Fruit fly (Drosophila melanogaster) whole organism, wandering third instar larva: ENCODE results near the gene mRpL48.

ENCODE experiments used
- CG32264 ChIP-seq: fragments of 200-800 bp; sonication (Bioruptor generic); optimal IDR thresholded peaks from 2 replicates; lab custom pipeline; 2016; ENCODE audit warnings: missing biosample characterization, missing genetic modification characterization
- Dfd ChIP-seq: fragments of >200 bp; optimal IDR thresholded peaks from 2 replicates; lab custom pipeline; 2017; ENCODE audit warnings: missing biosample characterization, missing genetic modification characterization
- GATAd ChIP-seq: sonication (Bioruptor generic); optimal IDR thresholded peaks from 2 replicates; lab custom pipeline; 2016; ENCODE audit warnings: missing biosample characterization, missing genetic modification characterization
- Hnf4 ChIP-seq: fragments of 200-800 bp; sonication (Bioruptor generic); optimal IDR thresholded peaks from 2 replicates; lab custom pipeline; 2016; ENCODE audit warnings: missing biosample characterization, mild to moderate bottlenecking, missing genetic modification characterization
- Jra ChIP-seq: sonication (Bioruptor generic); optimal IDR thresholded peaks from 2 replicates; lab custom pipeline; 2016; ENCODE audit warnings: missing biosample characterization, missing genetic modification characterization
- Myc ChIP-seq: fragments of >200 bp; optimal IDR thresholded peaks from 2 replicates; lab custom pipeline; 2017
- br ChIP-seq: fragments of 200-800 bp; sonication (Bioruptor generic); optimal IDR thresholded peaks from 2 replicates; lab custom pipeline; 2016; ENCODE audit warnings: missing biosample characterization, missing genetic modification characterization
- fru ChIP-seq: fragments of 200-800 bp; sonication (Bioruptor generic); optimal IDR thresholded peaks from 3 replicates; lab custom pipeline; 2016; ENCODE audit warnings: missing biosample characterization, mild to moderate bottlenecking, missing genetic modification characterization
- jim ChIP-seq: fragments of 175-275, 200-325 bp; sonication (Bioruptor generic); optimal IDR thresholded peaks from 2 replicates; lab custom pipeline; 2016; ENCODE audit warnings: missing biosample characterization, mild to moderate bottlenecking, missing genetic modification characterization
- psq ChIP-seq: fragments of 200-800 bp; sonication (Bioruptor generic); optimal IDR thresholded peaks from 3 replicates; lab custom pipeline; 2017; ENCODE audit warnings: missing biosample characterization, mild to moderate bottlenecking, missing genetic modification characterization, moderate library complexity
- rgr ChIP-seq: fragments of 200-800 bp; sonication (Bioruptor generic); optimal IDR thresholded peaks from 3 replicates; lab custom pipeline; 2016; ENCODE audit warnings: missing biosample characterization, mild to moderate bottlenecking, missing genetic modification characterization
- woc ChIP-seq: sonication (Bioruptor generic); optimal IDR thresholded peaks from 2 replicates; lab custom pipeline; 2016; ENCODE audit warnings: missing biosample characterization, mild to moderate bottlenecking, missing genetic modification characterization

dm6 chr2L:1669316-1670027 lies 40.8 kb upstream of the mRpL48 start:
- TF ChIP-seq Dfd (GFP tag; lab: Kevin White, UChicago) (no peak), woc (no peak), Myc (lab: Kevin White, UChicago) (no peak), br (no peak), Jra (GFP tag; lab: Kevin White, UChicago) (no peak), fru (no peak), Hnf4 (GFP tag; lab: Kevin White, UChicago) (peak; percentile 14), psq (GFP tag; lab: Kevin White, UChicago) (peak; percentile 48), jim (GFP tag; lab: Kevin White, UChicago) (no peak), GATAd (no peak), rgr (GFP tag; lab: Kevin White, UChicago) (no peak), CG32264 (GFP tag; lab: Kevin White, UChicago) (no peak)
